Worm (Caenorhabditis elegans) whole organism, L4 larva: ENCODE data around the gene srh-138.

Experiments
- Y48G9A.11 ChIP-seq: fragments of 200-800 bp; sonication (Bioruptor generic); IDR thresholded peaks from 2 replicates; pipeline ENCODE4 v1.3.6; 2022; ENCODE audit warnings: missing genetic modification reagents, missing genetic modification characterization, missing compliant biosample characterization
- Y5F2A.4 ChIP-seq: fragments of 200-800 bp; sonication (Bioruptor generic); optimal IDR thresholded peaks from 2 replicates; lab custom pipeline; 2018; ENCODE audit warnings: mild to moderate bottlenecking, missing genetic modification characterization, missing compliant biosample characterization
- ceh-82 ChIP-seq: sonication (generic microtip); optimal IDR thresholded peaks from 2 replicates; lab custom pipeline; 2017; ENCODE audit warnings: missing biosample characterization, missing genetic modification characterization
- fkh-10 ChIP-seq: fragments of 150-350 bp; optimal IDR thresholded peaks from 2 replicates; lab custom pipeline; 2014; ENCODE audit warnings: missing biosample characterization, missing genetic modification reagents, missing genetic modification characterization
- nhr-25 ChIP-seq: sonication (generic microtip); optimal IDR thresholded peaks from 2 replicates; lab custom pipeline; 2017; ENCODE audit warnings: missing genetic modification characterization, mild to moderate bottlenecking, missing compliant biosample characterization, antibody characterized with exemption, moderate library complexity, borderline replicate concordance; ENCODE audit not compliant: insufficient read depth
- nhr-48 ChIP-seq: sonication (generic microtip); optimal IDR thresholded peaks from 2 replicates; lab custom pipeline; 2016; ENCODE audit warnings: mild to moderate bottlenecking, missing genetic modification characterization, missing compliant biosample characterization
- set-16 ChIP-seq: fragments of 200-800 bp; sonication (Bioruptor generic); IDR thresholded peaks from 2 replicates; pipeline ENCODE4 v1.3.6; 2022; ENCODE audit warnings: missing genetic modification reagents, missing genetic modification characterization, missing compliant biosample characterization
- skn-1 ChIP-seq: fragments of 150-350 bp; optimal IDR thresholded peaks from 2 replicates; lab custom pipeline; 2014; ENCODE audit warnings: missing biosample characterization, missing genetic modification characterization
- snpc-4 ChIP-seq: fragments of 150-350 bp; optimal IDR thresholded peaks from 2 replicates; lab custom pipeline; 2014; ENCODE audit warnings: missing biosample characterization, missing genetic modification characterization

ce11 chrV:16458714-16459113, 12.1 kb downstream of the srh-138 start, which contains the start of gene str-15:
- no peak for TF ChIP-seq set-16 (GFP tag; lab: Robert Waterston, UW)
- TF ChIP-seq nhr-25: no peak
- no peak for TF ChIP-seq snpc-4 (tag; lab: Kevin White, UChicago)
- no peak for TF ChIP-seq Y48G9A.11
- no peak for TF ChIP-seq Y5F2A.4
- no peak for TF ChIP-seq fkh-10 (GFP tag; lab: Kevin White, UChicago)
- no peak for TF ChIP-seq ceh-82 (tag; lab: Kevin White, UChicago)
- TF ChIP-seq skn-1 (tag; lab: Kevin White, UChicago): no peak
- TF ChIP-seq nhr-48: no peak
